Worm (Caenorhabditis elegans) whole organism, young adult: ENCODE measurements around the gene nlp-45.

ENCODE experiments used
- C17E4.6 ChIP-seq: fragments of 200-800 bp; sonication (Bioruptor generic); IDR thresholded peaks from 2 replicates; pipeline ENCODE4 v1.3.6; 2022; ENCODE audit warnings: missing genetic modification reagents, missing genetic modification characterization, missing compliant biosample characterization
- F57C9.4 ChIP-seq: sonication (generic microtip); optimal IDR thresholded peaks from 2 replicates; lab custom pipeline; 2017; ENCODE audit warnings: mild to moderate bottlenecking, missing genetic modification characterization, missing compliant biosample characterization
- K11D2.4 ChIP-seq: fragments of 200-800 bp; sonication (Bioruptor generic); IDR thresholded peaks from 2 replicates; pipeline ENCODE4 v1.3.6; 2022; ENCODE audit warnings: missing genetic modification reagents, missing genetic modification characterization, missing compliant biosample characterization
- K12H6.12 ChIP-seq: fragments of 200-800 bp; sonication (Bioruptor generic); optimal IDR thresholded peaks from 2 replicates; lab custom pipeline; 2018; ENCODE audit warnings: mild to moderate bottlenecking, missing genetic modification characterization, missing compliant biosample characterization
- T26A5.8 ChIP-seq: sonication (generic microtip); optimal IDR thresholded peaks from 2 replicates; lab custom pipeline; 2016; ENCODE audit warnings: missing genetic modification characterization, missing compliant biosample characterization
- Y56A3A.18 ChIP-seq: fragments of 200-800 bp; sonication (Bioruptor generic); IDR thresholded peaks from 2 replicates; pipeline ENCODE4 v1.3.6; 2022; ENCODE audit warnings: missing genetic modification reagents, missing genetic modification characterization, missing compliant biosample characterization
- Y95B8A.8 ChIP-seq: fragments of 200-800 bp; sonication (Bioruptor generic); IDR thresholded peaks from 2 replicates; pipeline ENCODE4 v1.3.6; 2022; ENCODE audit warnings: missing genetic modification reagents, missing genetic modification characterization, missing compliant biosample characterization
- ZK185.1 ChIP-seq: sonication (generic microtip); optimal IDR thresholded peaks from 2 replicates; lab custom pipeline; 2016; ENCODE audit warnings: mild to moderate bottlenecking, missing genetic modification characterization, missing compliant biosample characterization; ENCODE audit not compliant: poor library complexity, severe bottlenecking
- akir-1 ChIP-seq: fragments of 200-800 bp; sonication (Bioruptor generic); optimal IDR thresholded peaks from 2 replicates; lab custom pipeline; 2018; ENCODE audit warnings: mild to moderate bottlenecking, missing genetic modification characterization, moderate library complexity, missing compliant biosample characterization
- ama-1 ChIP-seq, 3 experiments: fragments of 150-350 bp in 1 of 3; sonication (generic microtip) in 2 of 3; optimal IDR thresholded peaks; 2 replicates each; lab custom pipeline; 2014 to 2018; ENCODE audit warnings: missing biosample characterization in 2 of 3, missing genetic modification characterization in 2 of 3, missing genetic modification reagents in 2 of 3
- attf-5 ChIP-seq: fragments of 200-800 bp; sonication (Bioruptor generic); optimal IDR thresholded peaks from 2 replicates; lab custom pipeline; 2018; ENCODE audit warnings: mild to moderate bottlenecking, missing genetic modification characterization, missing compliant biosample characterization
- cebp-2 ChIP-seq: fragments of 200-800 bp; sonication (Bioruptor generic); IDR thresholded peaks from 2 replicates; pipeline ENCODE4 v1.3.6; 2022; ENCODE audit warnings: missing genetic modification characterization, missing compliant biosample characterization
- ceh-100 ChIP-seq: fragments of 200-800 bp; sonication (Bioruptor generic); IDR thresholded peaks from 2 replicates; pipeline ENCODE4 v1.3.6; 2022; ENCODE audit warnings: missing genetic modification reagents, missing genetic modification characterization, missing compliant biosample characterization
- ceh-91 ChIP-seq: fragments of 200-800 bp; sonication (Bioruptor generic); IDR thresholded peaks from 2 replicates; pipeline ENCODE4 v1.3.6; 2022; ENCODE audit warnings: missing genetic modification reagents, missing genetic modification characterization, missing compliant biosample characterization
- dpff-1 ChIP-seq: sonication (generic microtip); optimal IDR thresholded peaks from 2 replicates; lab custom pipeline; 2017; ENCODE audit warnings: mild to moderate bottlenecking, missing genetic modification characterization, missing compliant biosample characterization
- dpl-1 ChIP-seq: fragments of 150-350 bp; optimal IDR thresholded peaks from 2 replicates; lab custom pipeline; 2014; ENCODE audit warnings: missing biosample characterization, missing genetic modification reagents, missing genetic modification characterization
- egl-44 ChIP-seq: fragments of 200-800 bp; sonication (Bioruptor generic); IDR thresholded peaks from 2 replicates; pipeline ENCODE4 v1.3.6; 2022; ENCODE audit warnings: missing genetic modification reagents, missing genetic modification characterization, missing compliant biosample characterization
- fkh-3 ChIP-seq: sonication (generic microtip); optimal IDR thresholded peaks from 2 replicates; lab custom pipeline; 2016; ENCODE audit warnings: mild to moderate bottlenecking, missing genetic modification characterization, missing compliant biosample characterization
- hmg-1.2 ChIP-seq: fragments of 200-800 bp; sonication (Bioruptor generic); IDR thresholded peaks from 2 replicates; pipeline ENCODE4 v1.3.6; 2022; ENCODE audit warnings: missing genetic modification reagents, missing genetic modification characterization, missing compliant biosample characterization
- hmg-20 ChIP-seq: fragments of 200-800 bp; sonication (Bioruptor generic); IDR thresholded peaks from 2 replicates; pipeline ENCODE4 v1.3.6; 2022; ENCODE audit warnings: missing genetic modification reagents, missing genetic modification characterization, missing compliant biosample characterization
- lin-35 ChIP-seq, 3 experiments: fragments of 150-350 bp in 2 of 3; sonication (generic microtip) in 1 of 3; optimal IDR thresholded peaks; 2 replicates each; lab custom pipeline; 2014 to 2018; ENCODE audit warnings: missing biosample characterization in 3 of 3, missing genetic modification characterization in 3 of 3, missing genetic modification reagents in 3 of 3
- lin-40 ChIP-seq: sonication (generic microtip); optimal IDR thresholded peaks from 2 replicates; lab custom pipeline; 2016; ENCODE audit warnings: missing genetic modification characterization, mild to moderate bottlenecking, missing compliant biosample characterization, missing genotype, missing genetic modification reagents
- lir-1 ChIP-seq: fragments of 200-800 bp; sonication (Bioruptor generic); conservative IDR thresholded peaks from 2 replicates; pipeline ENCODE4 v1.3.6; 2022; ENCODE audit warnings: missing genetic modification reagents, missing genetic modification characterization, missing compliant biosample characterization
- nfyb-1 ChIP-seq: fragments of 200-800 bp; sonication (Bioruptor generic); IDR thresholded peaks from 2 replicates; pipeline ENCODE4 v1.3.6; 2022; ENCODE audit warnings: missing genetic modification reagents, missing genetic modification characterization, missing compliant biosample characterization
- nhr-27 ChIP-seq: fragments of 200-800 bp; sonication (Bioruptor generic); optimal IDR thresholded peaks from 2 replicates; lab custom pipeline; 2018; ENCODE audit warnings: mild to moderate bottlenecking, missing genetic modification characterization, moderate library complexity, missing compliant biosample characterization
- nhr-80 ChIP-seq: sonication (generic microtip); optimal IDR thresholded peaks from 2 replicates; lab custom pipeline; 2016; ENCODE audit warnings: missing genetic modification characterization, missing compliant biosample characterization
- pbrm-1 ChIP-seq: fragments of 200-800 bp; sonication (Bioruptor generic); IDR thresholded peaks from 2 replicates; pipeline ENCODE4 v1.3.6; 2022; ENCODE audit warnings: missing genetic modification reagents, missing genetic modification characterization, missing compliant biosample characterization
- pha-4 ChIP-seq: fragments of 150-350 bp; sonication (generic microtip); optimal IDR thresholded peaks from 2 replicates; lab custom pipeline; 2014; ENCODE audit warnings: missing biosample characterization, missing genetic modification reagents, missing genetic modification characterization
- tbp1 ChIP-seq: fragments of 200-800 bp; sonication (Bioruptor generic); optimal IDR thresholded peaks from 2 replicates; lab custom pipeline; 2018; ENCODE audit warnings: mild to moderate bottlenecking, missing genetic modification characterization, missing compliant biosample characterization
- zfh-2 ChIP-seq: fragments of 200-800 bp; sonication (Bioruptor generic); conservative IDR thresholded peaks from 2 replicates; pipeline ENCODE4 v1.3.6; 2022; ENCODE audit warnings: missing genetic modification reagents, missing genetic modification characterization, missing compliant biosample characterization
- zim-3 ChIP-seq: sonication (generic microtip); optimal IDR thresholded peaks from 2 replicates; lab custom pipeline; 2017; ENCODE audit warnings: mild to moderate bottlenecking, missing genetic modification characterization, moderate library complexity, missing compliant biosample characterization
- ztf-18 ChIP-seq: sonication (generic microtip); optimal IDR thresholded peaks from 2 replicates; lab custom pipeline; 2016; ENCODE audit warnings: missing genotype, mild to moderate bottlenecking, missing genetic modification characterization, missing compliant biosample characterization
- ztf-26 ChIP-seq: sonication (generic microtip); optimal IDR thresholded peaks from 2 replicates; lab custom pipeline; 2017; ENCODE audit warnings: missing genetic modification characterization, missing compliant biosample characterization

The nlp-45 gene

ce11 chrX:2338210-2338609 is at the start of gene nlp-45:
nlp-45 (minus strand) TSS chrX:2338310.
- TF ChIP-seq lin-35 (GFP tag; optimal IDR thresholded peaks at IDR 0.05; lab: Kevin White, UChicago) (no peak), ceh-100 (GFP tag; lab: Robert Waterston, UW) (no peak), F57C9.4 (no peak), nhr-27 (tag; lab: Kevin White, UChicago) (no peak), pbrm-1 (GFP tag; lab: Robert Waterston, UW) (no peak), fkh-3 (no peak), C17E4.6 (GFP tag; lab: Robert Waterston, UW) (no peak), T26A5.8 (tag; lab: Kevin White, UChicago) (no peak), ama-1 (optimal IDR thresholded peaks at IDR 0.05; lab: Kevin White, UChicago) (no peak), ama-1 (GFP tag; optimal IDR thresholded peaks at IDR 0.05; lab: Kevin White, UChicago) (no peak)

ce11 chrX:2386922-2387566 is 48.9 kb upstream of the nlp-45 start:
- TF ChIP-seq dpl-1 (GFP tag; lab: Kevin White, UChicago), result no peak
- no peak for TF ChIP-seq dpff-1 (tag; lab: Kevin White, UChicago)
- no peak for TF ChIP-seq K12H6.12
- TF ChIP-seq nfyb-1, result 0 out of 2 replicates have a peak, but pooled peaks have one; percentile 15
- TF ChIP-seq egl-44 (GFP tag; lab: Robert Waterston, UW), result no peak
- TF ChIP-seq akir-1, result no peak

ce11 chrX:2385453-2385852 is 47.3 kb upstream of the nlp-45 start, which contains the start of gene F47G3.1:
F47G3.1 (plus strand) TSS chrX:2385753.
- no peak for TF ChIP-seq Y56A3A.18 (GFP tag; lab: Robert Waterston, UW)
- peak; percentile 45; the same call in 1 of the 2 replicates for TF ChIP-seq zfh-2
- no peak for TF ChIP-seq lir-1 (GFP tag; lab: Robert Waterston, UW)
- TF ChIP-seq nhr-80 (tag; lab: Kevin White, UChicago), result no peak

ce11 chrX:2382227-2382626 is 44.1 kb upstream of the nlp-45 start:
- TF ChIP-seq Y95B8A.8 (GFP tag; lab: Robert Waterston, UW) (no peak), ztf-18 (peak; percentile 91), lir-1 (GFP tag; lab: Robert Waterston, UW) (no peak), ceh-91 (no peak), ztf-26 (peak; percentile 32), K11D2.4 (GFP tag; lab: Robert Waterston, UW) (no peak), hmg-1.2 (GFP tag; lab: Robert Waterston, UW) (peak; percentile 33), pha-4 (tag; lab: Kevin White, UChicago) (no peak), lin-40 (peak; percentile 54), K12H6.12 (peak; percentile 3), attf-5 (GFP tag; lab: Kevin White, UChicago) (peak; percentile 1), zim-3 (no peak), tbp1 (GFP tag; lab: Kevin White, UChicago) (peak; percentile 2), Y56A3A.18 (GFP tag; lab: Robert Waterston, UW) (0 out of 2 replicates have a peak, but pooled peaks have one; percentile 13), nfyb-1 (no peak), lin-35 (GFP tag; optimal IDR thresholded peaks at IDR 0.05; lab: Kevin White, UChicago) (peak in 1 of 3 experiments; percentile 27), ZK185.1 (tag; lab: Kevin White, UChicago) (peak; percentile 29), F57C9.4 (no peak), nhr-27 (tag; lab: Kevin White, UChicago) (no peak), cebp-2 (GFP tag; lab: Robert Waterston, UW) (no peak), hmg-20 (GFP tag; lab: Robert Waterston, UW) (no peak)
- TF ChIP-seq, all 124 proteins: peak for 10
